Fruit fly (Drosophila melanogaster) whole organism, embryonic: ENCODE data around the gene CG31313.

ENCODE experiments used
- Blimp-1 ChIP-seq: fragments of 200-800 bp; sonication (Bioruptor generic); optimal IDR thresholded peaks from 3 replicates; lab custom pipeline; 2018; ENCODE audit warnings: missing biosample characterization, missing genetic modification characterization, mild to moderate bottlenecking, moderate library complexity, missing genetic modification reagents
- CG10147 ChIP-seq: fragments of 200-800 bp; sonication (Bioruptor generic); optimal IDR thresholded peaks from 2 replicates; lab custom pipeline; 2019; ENCODE audit warnings: missing biosample characterization, mild to moderate bottlenecking, missing genetic modification characterization, moderate library complexity
- CG10267 ChIP-seq: fragments of 200-800 bp; sonication (Bioruptor generic); optimal IDR thresholded peaks from 2 replicates; lab custom pipeline; 2018; ENCODE audit warnings: missing biosample characterization, mild to moderate bottlenecking, missing genetic modification characterization, moderate library complexity
- CG10654 ChIP-seq: fragments of 200-800 bp; sonication (Bioruptor generic); optimal IDR thresholded peaks from 2 replicates; lab custom pipeline; 2016; ENCODE audit warnings: missing biosample characterization, missing genetic modification characterization
- CG10959 ChIP-seq: fragments of 200-800 bp; sonication (Bioruptor generic); IDR thresholded peaks from 2 replicates; pipeline ENCODE4 v1.3.6; 2022; ENCODE audit warnings: missing biosample characterization, missing genetic modification characterization
- CG13123 ChIP-seq: fragments of 200-800 bp; sonication (Bioruptor generic); optimal IDR thresholded peaks from 2 replicates; lab custom pipeline; 2016; ENCODE audit warnings: missing biosample characterization, missing genetic modification characterization
- CG13287 ChIP-seq: fragments of 200-800 bp; sonication (Bioruptor generic); IDR thresholded peaks from 2 replicates; pipeline ENCODE4 v1.3.6; 2022; ENCODE audit warnings: missing biosample characterization, missing genetic modification characterization; ENCODE audit not compliant: partially characterized antibody
- CG1529 ChIP-seq: fragments of 200-800 bp; sonication (Bioruptor generic); optimal IDR thresholded peaks from 3 replicates; lab custom pipeline; 2018; ENCODE audit warnings: missing biosample characterization, missing genetic modification characterization
- CG1647 ChIP-seq: fragments of 200-800 bp; sonication (Bioruptor generic); optimal IDR thresholded peaks from 3 replicates; lab custom pipeline; 2016; ENCODE audit warnings: missing biosample characterization, missing genetic modification characterization
- CG17385 ChIP-seq: fragments of 200-800 bp; sonication (Bioruptor generic); optimal IDR thresholded peaks from 3 replicates; lab custom pipeline; 2018; ENCODE audit warnings: missing biosample characterization, mild to moderate bottlenecking, missing genetic modification characterization
- CG3163 ChIP-seq: fragments of 200-800 bp; sonication (Bioruptor generic); optimal IDR thresholded peaks from 3 replicates; lab custom pipeline; 2016; ENCODE audit warnings: missing biosample characterization, missing genetic modification characterization
- CG32532 ChIP-seq: fragments of 200-800 bp; sonication (Bioruptor generic); IDR thresholded peaks from 2 replicates; pipeline ENCODE4 v1.3.6; 2022; ENCODE audit warnings: missing biosample characterization, missing genetic modification characterization
- CG34422 ChIP-seq: fragments of 200-800 bp; sonication (Bioruptor generic); IDR thresholded peaks from 3 replicates; pipeline ENCODE4 v1.3.6; 2022; ENCODE audit warnings: missing biosample characterization, missing genetic modification characterization
- CG4360 ChIP-seq: fragments of 200-800 bp; sonication (Bioruptor generic); IDR thresholded peaks from 2 replicates; pipeline ENCODE4 v1.3.6; 2022; ENCODE audit warnings: missing biosample characterization, missing genetic modification characterization
- CG4404 ChIP-seq: fragments of 200-800 bp; sonication (Bioruptor generic); IDR thresholded peaks from 2 replicates; pipeline ENCODE4 v1.3.6; 2022; ENCODE audit warnings: missing biosample characterization, missing genetic modification characterization
- CG6175 ChIP-seq: fragments of 200-800 bp; sonication (Bioruptor generic); IDR thresholded peaks from 3 replicates; pipeline ENCODE4 v1.3.6; 2022; ENCODE audit warnings: missing biosample characterization, missing genetic modification characterization
- CG7987 ChIP-seq: fragments of 200-800 bp; sonication (Bioruptor generic); optimal IDR thresholded peaks from 2 replicates; lab custom pipeline; 2018; ENCODE audit warnings: missing biosample characterization, mild to moderate bottlenecking, missing genetic modification characterization, moderate library complexity
- CoRest ChIP-seq: fragments of 200-800 bp; sonication (Bioruptor generic); optimal IDR thresholded peaks from 3 replicates; lab custom pipeline; 2018; ENCODE audit warnings: missing biosample characterization, mild to moderate bottlenecking, missing genetic modification characterization, moderate library complexity
- ERR ChIP-seq: fragments of 200-800 bp; sonication (Bioruptor generic); optimal IDR thresholded peaks from 2 replicates; lab custom pipeline; 2016; ENCODE audit warnings: missing biosample characterization, missing genetic modification characterization
- Elba2 ChIP-seq: fragments of 200-800 bp; sonication (Bioruptor generic); optimal IDR thresholded peaks from 3 replicates; lab custom pipeline; 2016; ENCODE audit warnings: missing biosample characterization, missing genetic modification characterization
- HmgZ ChIP-seq: fragments of 200-800 bp; sonication (Bioruptor generic); optimal IDR thresholded peaks from 2 replicates; lab custom pipeline; 2018; ENCODE audit warnings: missing biosample characterization, mild to moderate bottlenecking, missing genetic modification characterization
- Hr78 ChIP-seq, 2 experiments: fragments of 200-800 bp in 1 of 2; fragments of >200 bp in 1 of 2; sonication (Bioruptor generic) in 1 of 2; optimal IDR thresholded peaks; 2 replicates each; lab custom pipeline; 2017 to 2019; ENCODE audit warnings: missing biosample characterization in 2 of 2, missing genetic modification characterization in 2 of 2, mild to moderate bottlenecking in 1 of 2, moderate library complexity in 1 of 2
- MESR4 ChIP-seq: fragments of 200-800 bp; sonication (Bioruptor generic); optimal IDR thresholded peaks from 2 replicates; lab custom pipeline; 2018; ENCODE audit warnings: missing biosample characterization, mild to moderate bottlenecking, missing genetic modification characterization, moderate library complexity
- Med ChIP-seq: fragments of 200-800 bp; sonication (Bioruptor generic); peaks from one replicate; lab custom pipeline; 2016; ENCODE audit warnings: missing biosample characterization, missing genetic modification characterization, mild to moderate bottlenecking, inconsistent platforms, moderate library complexity
- Poxn ChIP-seq: fragments of 200-800 bp; sonication (Bioruptor generic); IDR thresholded peaks from 2 replicates; pipeline ENCODE4 v1.3.6; 2022; ENCODE audit warnings: missing biosample characterization, missing genetic modification characterization
- Tbp ChIP-seq: fragments of >200 bp; optimal IDR thresholded peaks from 2 replicates; lab custom pipeline; 2018; ENCODE audit warnings: missing biosample characterization, missing genetic modification characterization
- bbx ChIP-seq: fragments of 200-800 bp; sonication (Bioruptor generic); IDR thresholded peaks from 2 replicates; pipeline ENCODE4 v1.3.6; 2022; ENCODE audit warnings: missing biosample characterization, missing genetic modification characterization; ENCODE audit not compliant: partially characterized antibody
- chinmo ChIP-seq: fragments of 200-800 bp; sonication (Bioruptor generic); IDR thresholded peaks from 4 replicates; pipeline ENCODE4 v1.3.6; 2022; ENCODE audit warnings: missing biosample characterization, missing genetic modification characterization; ENCODE audit not compliant: partially characterized antibody
- chn ChIP-seq: fragments of 200-800 bp; sonication (Bioruptor generic); optimal IDR thresholded peaks from 2 replicates; lab custom pipeline; 2016; ENCODE audit warnings: missing biosample characterization, missing genetic modification characterization
- cwo ChIP-seq: fragments of 200-800 bp; sonication (Bioruptor generic); optimal IDR thresholded peaks from 3 replicates; lab custom pipeline; 2017; ENCODE audit warnings: missing biosample characterization, missing genetic modification characterization, mild to moderate bottlenecking, moderate library complexity, missing genetic modification reagents
- dmrt99B ChIP-seq: fragments of 200-800 bp; sonication (Bioruptor generic); optimal IDR thresholded peaks from 2 replicates; lab custom pipeline; 2018; ENCODE audit warnings: missing biosample characterization, mild to moderate bottlenecking, missing genetic modification characterization, moderate library complexity
- ftz-f1 ChIP-seq: fragments of 200-800 bp; sonication (Bioruptor generic); optimal IDR thresholded peaks from 2 replicates; lab custom pipeline; 2016; ENCODE audit warnings: missing biosample characterization, missing genetic modification characterization
- gro ChIP-seq: fragments of 200-800 bp; sonication (Bioruptor generic); optimal IDR thresholded peaks from 2 replicates; lab custom pipeline; 2016; ENCODE audit warnings: missing biosample characterization, missing genetic modification characterization
- her ChIP-seq: fragments of 200-800 bp; sonication (Bioruptor generic); optimal IDR thresholded peaks from 2 replicates; lab custom pipeline; 2016; ENCODE audit warnings: missing biosample characterization, missing genetic modification characterization
- jing ChIP-seq: fragments of 200-800 bp; sonication (Bioruptor generic); optimal IDR thresholded peaks from 2 replicates; lab custom pipeline; 2018; ENCODE audit warnings: missing biosample characterization, mild to moderate bottlenecking, missing genetic modification characterization
- kay ChIP-seq: fragments of 200-800 bp; sonication (Bioruptor generic); optimal IDR thresholded peaks from 2 replicates; lab custom pipeline; 2016; ENCODE audit warnings: missing biosample characterization, missing genetic modification characterization
- mam ChIP-seq: fragments of 200-800 bp; sonication (Bioruptor generic); optimal IDR thresholded peaks from 3 replicates; lab custom pipeline; 2016; ENCODE audit warnings: missing biosample characterization, missing genetic modification characterization
- nau ChIP-seq: fragments of 200-800 bp; sonication (Bioruptor generic); optimal IDR thresholded peaks from 3 replicates; lab custom pipeline; 2017; ENCODE audit warnings: missing biosample characterization, mild to moderate bottlenecking, missing genetic modification characterization, missing genetic modification reagents
- psq ChIP-seq: fragments of 200-800 bp; sonication (Bioruptor generic); optimal IDR thresholded peaks from 2 replicates; lab custom pipeline; 2017; ENCODE audit warnings: missing biosample characterization, missing genetic modification characterization
- slbo ChIP-seq: fragments of 200-800 bp; sonication (Bioruptor generic); IDR thresholded peaks from 2 replicates; pipeline ENCODE4 v1.3.6; 2022; ENCODE audit warnings: missing biosample characterization, missing genetic modification characterization
- stwl ChIP-seq: fragments of 200-800 bp; sonication (Bioruptor generic); optimal IDR thresholded peaks from 3 replicates; lab custom pipeline; 2018; ENCODE audit warnings: missing biosample characterization, mild to moderate bottlenecking, missing genetic modification characterization, moderate library complexity
- tin ChIP-seq: fragments of 200-800 bp; sonication (Bioruptor generic); optimal IDR thresholded peaks from 3 replicates; lab custom pipeline; 2016; ENCODE audit warnings: missing biosample characterization, missing genetic modification characterization
- unc-4 ChIP-seq: fragments of 200-800 bp; sonication (Bioruptor generic); IDR thresholded peaks from 2 replicates; pipeline ENCODE4 v1.3.6; 2022; ENCODE audit warnings: missing biosample characterization, missing genetic modification characterization; ENCODE audit not compliant: partially characterized antibody
- wdn ChIP-seq: fragments of 200-800 bp; sonication (Bioruptor generic); IDR thresholded peaks from 2 replicates; pipeline ENCODE4 v1.3.6; 2022; ENCODE audit warnings: missing biosample characterization, missing genetic modification characterization
- zf30C ChIP-seq: fragments of 200-800 bp; sonication (Bioruptor generic); optimal IDR thresholded peaks from 3 replicates; lab custom pipeline; 2018; ENCODE audit warnings: missing biosample characterization, mild to moderate bottlenecking, missing genetic modification characterization

The CG31313 gene

dm6 chr3R:14576692-14577646 is 9.7 kb upstream of the CG31313 start, which contains the start of gene stumps (continued):
- TF ChIP-seq CG4360 (GFP tag; lab: Robert Waterston, UW) (peak; percentile 89), kay (no peak)

dm6 chr3R:14576511-14576691 is 9.2 kb upstream of the CG31313 start, which contains the start of gene CG44094:
TSS of gene CG44094 (minus strand) at chr3R:14576611.
- TF ChIP-seq stwl (tag; lab: Kevin White, UChicago) (no peak), cwo (GFP tag; lab: Kevin White, UChicago) (no peak), Hr78 (GFP tag; optimal IDR thresholded peaks at IDR 0.05; lab: Kevin White, UChicago) (no peak), tin (GFP tag; lab: Kevin White, UChicago) (no peak), CG3163 (no peak), Elba2 (GFP tag; lab: Kevin White, UChicago) (no peak), Tbp (GFP tag; lab: Kevin White, UChicago) (no peak), CG10654 (GFP tag; lab: Kevin White, UChicago) (no peak), nau (GFP tag; lab: Kevin White, UChicago) (no peak), CG32532 (GFP tag; lab: Robert Waterston, UW) (no peak), CG10147 (GFP tag; lab: Kevin White, UChicago) (no peak), CG1529 (GFP tag; lab: Kevin White, UChicago) (no peak), CG7987 (no peak)
- TF ChIP-seq, all 482 proteins: peak for 0

- TF ChIP-seq MESR4 (GFP tag; lab: Kevin White, UChicago): peak; percentile 49
- TF ChIP-seq chn (GFP tag; lab: Kevin White, UChicago): peak; percentile 43
- TF ChIP-seq ftz-f1: peak; percentile 5
- TF ChIP-seq psq (GFP tag; lab: Kevin White, UChicago): peak; percentile 97
- peak; percentile 53; the same call in 2 of the 3 replicates for TF ChIP-seq CG34422 (GFP tag; lab: Robert Waterston, UW)
- TF ChIP-seq unc-4 (GFP tag; lab: Robert Waterston, UW): peak; percentile 41; the same call in 1 of the 2 replicates
- TF ChIP-seq zf30C: peak; percentile 21
- TF ChIP-seq CG17385 (GFP tag; lab: Kevin White, UChicago): peak; percentile 94
- TF ChIP-seq Blimp-1 (GFP tag; lab: Kevin White, UChicago): no peak
- TF ChIP-seq chinmo (GFP tag; lab: Robert Waterston, UW): 0 out of 4 replicates have a peak, but pooled peaks have one; percentile 31
- TF ChIP-seq wdn (GFP tag; lab: Robert Waterston, UW): no peak
- no peak for TF ChIP-seq jing (GFP tag; lab: Kevin White, UChicago)
- TF ChIP-seq slbo (GFP tag; lab: Robert Waterston, UW): peak; percentile 33; the same call in 1 of the 2 replicates
- no peak for TF ChIP-seq CG1647 (GFP tag; lab: Kevin White, UChicago)
- TF ChIP-seq Med (GFP tag; lab: Kevin White, UChicago): peak; percentile 88
- TF ChIP-seq CG6175 (GFP tag; lab: Robert Waterston, UW): no peak
- peak; percentile 12 for TF ChIP-seq gro (GFP tag; lab: Kevin White, UChicago)
- TF ChIP-seq her: peak; percentile 3
- TF ChIP-seq CG10267 (tag; lab: Kevin White, UChicago): peak; percentile 78
- peak; percentile 88 for TF ChIP-seq stwl (tag; lab: Kevin White, UChicago)
- peak; percentile 21 for TF ChIP-seq ERR (GFP tag; lab: Kevin White, UChicago)
- TF ChIP-seq HmgZ (tag; lab: Kevin White, UChicago): peak; percentile 49
- no peak for TF ChIP-seq Poxn (GFP tag; lab: Robert Waterston, UW)
- peak; percentile 34 for TF ChIP-seq mam (GFP tag; lab: Kevin White, UChicago)
- TF ChIP-seq CoRest (tag; lab: Kevin White, UChicago): peak; percentile 37
- no peak for TF ChIP-seq CG10959 (GFP tag; lab: Robert Waterston, UW)
- no peak for TF ChIP-seq CG13123 (GFP tag; lab: Kevin White, UChicago)
- TF ChIP-seq dmrt99B (tag; lab: Kevin White, UChicago): no peak
- peak; percentile 68 for TF ChIP-seq CG13287 (GFP tag; lab: Robert Waterston, UW)
- no peak for TF ChIP-seq CG4404 (GFP tag; lab: Robert Waterston, UW)
- peak; percentile 19; the same call in 1 of the 2 replicates for TF ChIP-seq bbx (GFP tag; lab: Robert Waterston, UW)
Measured at dm6 chr3R:14575718-14576187, 8.5 kb upstream of the CG31313 start, which contains the start of gene CG7987. TSS of gene CG7987 (minus strand) at chr3R:14575887.
